Worm (Caenorhabditis elegans) whole organism, dauer: ENCODE measurements around the gene B0252.3.

Source experiments
- unc-62 ChIP-seq: sonication (generic microtip); optimal IDR thresholded peaks from 2 replicates; lab custom pipeline; 2017; ENCODE audit warnings: missing biosample characterization, missing genetic modification reagents, missing genetic modification characterization

B0252.3 gene

DNA sequence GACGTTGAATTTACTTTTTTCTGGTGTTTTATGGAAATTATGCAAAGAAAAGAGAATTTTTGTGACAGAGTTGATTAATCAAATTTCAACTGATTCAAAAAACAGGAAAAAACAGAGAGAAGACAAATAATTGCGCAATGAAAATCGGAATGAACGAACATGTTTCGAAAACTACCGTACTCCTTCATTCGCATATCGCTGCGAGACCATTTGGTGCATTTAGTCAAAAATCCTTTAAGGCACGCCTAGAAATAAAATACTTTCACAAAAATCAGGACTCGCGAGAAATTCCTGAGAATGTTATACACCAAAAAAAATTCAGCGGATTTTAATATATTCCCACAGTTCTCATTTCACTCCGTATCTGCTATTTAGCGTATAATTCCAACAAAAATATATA lies 47.5 kb downstream of the B0252.3 start:
- no peak for TF ChIP-seq unc-62 (GFP tag; lab: Kevin White, UChicago)

DNA sequence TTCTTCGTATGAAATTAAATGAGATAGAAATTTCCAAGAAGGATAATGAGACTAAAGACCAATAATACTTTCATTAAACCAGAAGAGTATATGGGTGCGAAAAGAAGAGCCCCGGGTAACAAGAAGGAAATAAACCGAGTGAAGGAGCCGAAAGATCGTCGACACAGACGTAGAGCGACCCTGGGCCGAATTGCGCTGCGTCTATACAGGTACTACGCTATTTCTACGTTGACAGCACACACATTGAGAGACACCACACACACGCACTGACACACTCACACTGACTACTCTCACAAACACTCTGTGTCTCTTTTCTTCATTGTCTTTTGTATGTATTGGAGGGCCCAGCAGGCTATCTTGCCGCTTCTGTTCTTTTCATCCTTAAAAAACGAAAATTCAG lies 48.7 kb downstream of the B0252.3 start:
- TF ChIP-seq unc-62 (GFP tag; lab: Kevin White, UChicago), result no peak

DNA sequence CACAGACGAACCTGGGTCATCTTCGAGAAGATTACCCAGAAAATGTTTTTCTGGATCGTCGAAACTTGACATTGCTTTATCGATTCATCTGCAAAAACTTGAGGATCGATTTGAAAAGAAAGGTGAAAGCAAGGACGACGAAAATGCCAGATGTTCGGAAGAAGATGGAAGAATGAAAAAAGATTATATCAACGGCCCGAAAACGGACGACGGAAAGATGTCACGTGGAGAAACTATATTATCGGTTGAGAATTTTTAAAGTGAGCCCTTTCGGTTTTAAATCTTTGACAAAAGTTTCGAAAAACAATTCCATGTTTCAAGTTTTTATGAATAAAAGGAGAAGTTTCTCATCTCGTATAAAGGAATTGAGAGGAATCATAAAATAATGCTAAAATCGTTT lies 49.4 kb downstream of the B0252.3 start, which contains the start of gene dnj-5:
Gene dnj-5 (minus strand): TSS at position 101 of the 400 bp plus-strand sequence.
- no peak for TF ChIP-seq unc-62 (GFP tag; lab: Kevin White, UChicago)

DNA sequence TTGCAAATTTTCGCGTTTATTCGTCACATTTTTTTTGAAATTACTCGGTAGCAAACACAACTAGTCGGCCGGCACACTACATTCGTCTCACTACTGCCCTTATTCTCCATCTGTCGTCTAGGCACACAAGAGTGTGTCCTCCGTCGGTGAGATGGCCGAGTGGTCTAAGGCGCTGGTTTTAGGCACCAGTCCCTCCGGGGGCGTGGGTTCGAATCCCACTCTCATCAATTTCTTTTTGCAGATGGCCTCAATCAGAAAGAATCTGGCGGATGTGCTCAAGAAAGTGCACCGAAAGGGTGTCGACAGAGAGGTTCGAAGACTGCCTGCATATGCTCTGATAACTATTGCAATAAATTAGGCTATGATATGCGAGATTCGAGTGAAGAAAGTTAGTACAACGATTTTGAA lies 54.5 kb downstream of the B0252.3 start:
- no peak for TF ChIP-seq unc-62 (GFP tag; lab: Kevin White, UChicago)
